Fruit fly (Drosophila melanogaster) whole organism, embryonic: ENCODE results near the gene CG5938.

Experiments used
- Bdp1 ChIP-seq: fragments of 200-800 bp; sonication (Bioruptor generic); optimal IDR thresholded peaks from 3 replicates; lab custom pipeline; 2016; ENCODE audit warnings: missing biosample characterization, missing genetic modification characterization
- C15 ChIP-seq: fragments of 200-800 bp; sonication (Bioruptor generic); IDR thresholded peaks from 3 replicates; pipeline ENCODE4 v1.3.6; 2022; ENCODE audit warnings: missing biosample characterization, missing genetic modification characterization
- CG10321 ChIP-seq: fragments of 200-800 bp; sonication (Bioruptor generic); IDR thresholded peaks from 2 replicates; pipeline ENCODE4 v1.3.6; 2022; ENCODE audit warnings: missing biosample characterization, missing genetic modification characterization
- CG10462 ChIP-seq: fragments of 200-800 bp; sonication (Bioruptor generic); optimal IDR thresholded peaks from 2 replicates; lab custom pipeline; 2016; ENCODE audit warnings: missing biosample characterization, missing genetic modification characterization
- CG10565 ChIP-seq: fragments of 200-800 bp; sonication (Bioruptor generic); optimal IDR thresholded peaks from 3 replicates; lab custom pipeline; 2016; ENCODE audit warnings: missing biosample characterization, mild to moderate bottlenecking, missing genetic modification characterization
- CG12744 ChIP-seq: fragments of 200-800 bp; sonication (Bioruptor generic); optimal IDR thresholded peaks from 2 replicates; lab custom pipeline; 2016; ENCODE audit warnings: missing biosample characterization, missing genetic modification characterization
- CG13894 ChIP-seq: fragments of 200-800 bp; sonication (Bioruptor generic); optimal IDR thresholded peaks from 3 replicates; lab custom pipeline; 2018; ENCODE audit warnings: missing biosample characterization, mild to moderate bottlenecking, missing genetic modification characterization, moderate library complexity
- CG14014 ChIP-seq: fragments of 200-800 bp; sonication (Bioruptor generic); IDR thresholded peaks from 2 replicates; pipeline ENCODE4 v1.3.6; 2022; ENCODE audit warnings: missing biosample characterization, missing genetic modification characterization
- CG17361 ChIP-seq: fragments of 200-800 bp; sonication (Bioruptor generic); IDR thresholded peaks from 3 replicates; pipeline ENCODE4 v1.3.6; 2022; ENCODE audit warnings: missing biosample characterization, missing genetic modification characterization
- CG17385 ChIP-seq: fragments of 200-800 bp; sonication (Bioruptor generic); optimal IDR thresholded peaks from 3 replicates; lab custom pipeline; 2018; ENCODE audit warnings: missing biosample characterization, mild to moderate bottlenecking, missing genetic modification characterization
- CG18599 ChIP-seq: fragments of 200-800 bp; sonication (Bioruptor generic); optimal IDR thresholded peaks from 3 replicates; lab custom pipeline; 2017; ENCODE audit warnings: missing biosample characterization, missing genetic modification characterization, mild to moderate bottlenecking, moderate library complexity, missing genetic modification reagents
- CG18619 ChIP-seq: fragments of 200-800 bp; sonication (Bioruptor generic); optimal IDR thresholded peaks from 3 replicates; lab custom pipeline; 2017; ENCODE audit warnings: missing biosample characterization, mild to moderate bottlenecking, missing genetic modification characterization
- CG2889 ChIP-seq: fragments of 200-800 bp; sonication (Bioruptor generic); IDR thresholded peaks from 3 replicates; pipeline ENCODE4 v1.3.6; 2022; ENCODE audit warnings: missing biosample characterization, missing genetic modification characterization
- CG30020 ChIP-seq: fragments of 200-800 bp; optimal IDR thresholded peaks from 2 replicates; lab custom pipeline; 2019; ENCODE audit warnings: missing biosample characterization, mild to moderate bottlenecking, missing genetic modification characterization, moderate library complexity
- CG30431 ChIP-seq: fragments of 200-800 bp; sonication (Bioruptor generic); optimal IDR thresholded peaks from 2 replicates; lab custom pipeline; 2017; ENCODE audit warnings: missing biosample characterization, missing genetic modification characterization
- CG3838 ChIP-seq: fragments of 200-800 bp; sonication (Bioruptor generic); optimal IDR thresholded peaks from 3 replicates; lab custom pipeline; 2016; ENCODE audit warnings: missing biosample characterization, missing genetic modification characterization
- CG5245 ChIP-seq: fragments of 200-800 bp; sonication (Bioruptor generic); optimal IDR thresholded peaks from 3 replicates; lab custom pipeline; 2016; ENCODE audit warnings: missing biosample characterization, missing genetic modification characterization
- CG8765 ChIP-seq: fragments of 200-800 bp; sonication (Bioruptor generic); IDR thresholded peaks from 2 replicates; pipeline ENCODE4 v1.3.6; 2022; ENCODE audit warnings: missing biosample characterization, missing genetic modification characterization
- CHES-1-like ChIP-seq: fragments of 200-800 bp; sonication (Bioruptor generic); optimal IDR thresholded peaks from 2 replicates; lab custom pipeline; 2016; ENCODE audit warnings: missing biosample characterization, missing genetic modification characterization
- CkIIα-i1 ChIP-seq: fragments of 200-800 bp; sonication (Bioruptor generic); IDR thresholded peaks from 2 replicates; pipeline ENCODE4 v1.3.6; 2022; ENCODE audit warnings: missing biosample characterization, missing genetic modification characterization
- D19A ChIP-seq: fragments of 200-800 bp; optimal IDR thresholded peaks from 3 replicates; lab custom pipeline; 2019; ENCODE audit warnings: missing biosample characterization, mild to moderate bottlenecking, missing genetic modification characterization, moderate library complexity
- ERR ChIP-seq: fragments of 200-800 bp; sonication (Bioruptor generic); optimal IDR thresholded peaks from 2 replicates; lab custom pipeline; 2016; ENCODE audit warnings: missing biosample characterization, missing genetic modification characterization
- Ets97D ChIP-seq: fragments of 200-800 bp; sonication (Bioruptor generic); optimal IDR thresholded peaks from 3 replicates; lab custom pipeline; 2016; ENCODE audit warnings: missing biosample characterization, missing genetic modification characterization
- H15 ChIP-seq: fragments of 200-800 bp; sonication (Bioruptor generic); IDR thresholded peaks from 3 replicates; pipeline ENCODE4 v1.3.6; 2022; ENCODE audit warnings: missing biosample characterization, missing genetic modification characterization
- H2.0 ChIP-seq: fragments of 200-800 bp; sonication (Bioruptor generic); IDR thresholded peaks from 2 replicates; pipeline ENCODE4 v1.3.6; 2022; ENCODE audit warnings: missing biosample characterization, missing genetic modification characterization
- HmgD ChIP-seq: fragments of 200-800 bp; sonication (Bioruptor generic); optimal IDR thresholded peaks from 3 replicates; lab custom pipeline; 2016; ENCODE audit warnings: missing biosample characterization, missing genetic modification characterization
- Mad ChIP-seq: fragments of 200-800 bp; sonication (Bioruptor generic); optimal IDR thresholded peaks from 2 replicates; lab custom pipeline; 2016; ENCODE audit warnings: missing biosample characterization, missing genetic modification characterization
- Mes4 ChIP-seq: fragments of 200-800 bp; sonication (Bioruptor generic); optimal IDR thresholded peaks from 2 replicates; lab custom pipeline; 2016; ENCODE audit warnings: missing biosample characterization, missing genetic modification characterization
- NC2α ChIP-seq: fragments of 200-800 bp; sonication (Bioruptor generic); optimal IDR thresholded peaks from 2 replicates; lab custom pipeline; 2016; ENCODE audit warnings: missing biosample characterization, missing genetic modification characterization
- Neu2 ChIP-seq: fragments of 200-800 bp; sonication (Bioruptor generic); optimal IDR thresholded peaks from 3 replicates; lab custom pipeline; 2016; ENCODE audit warnings: missing biosample characterization, missing genetic modification characterization, borderline replicate concordance
- Oli ChIP-seq: fragments of 200-800 bp; sonication (Bioruptor generic); optimal IDR thresholded peaks from 2 replicates; lab custom pipeline; 2018; ENCODE audit warnings: missing biosample characterization, mild to moderate bottlenecking, missing genetic modification characterization, moderate library complexity
- Rfx ChIP-seq: fragments of 200-800 bp; sonication (Bioruptor generic); IDR thresholded peaks from 2 replicates; pipeline ENCODE4 v1.3.6; 2022; ENCODE audit warnings: missing biosample characterization, missing genetic modification characterization
- TFAM ChIP-seq: fragments of 200-800 bp; sonication (Bioruptor generic); optimal IDR thresholded peaks from 2 replicates; lab custom pipeline; 2017; ENCODE audit warnings: missing biosample characterization, missing genetic modification characterization, inconsistent platforms
- btn ChIP-seq: fragments of 200-800 bp; sonication (Bioruptor generic); optimal IDR thresholded peaks from 2 replicates; lab custom pipeline; 2016; ENCODE audit warnings: missing biosample characterization, missing genetic modification characterization
- chn ChIP-seq: fragments of 200-800 bp; sonication (Bioruptor generic); optimal IDR thresholded peaks from 2 replicates; lab custom pipeline; 2016; ENCODE audit warnings: missing biosample characterization, missing genetic modification characterization
- crp ChIP-seq, 2 experiments: fragments of 200-800 bp; sonication (Bioruptor generic); optimal IDR thresholded peaks; 2 replicates in 1 of 2; 3 replicates in 1 of 2; lab custom pipeline; 2017; ENCODE audit warnings: missing biosample characterization in 2 of 2, missing genetic modification characterization in 2 of 2, mild to moderate bottlenecking in 1 of 2, moderate library complexity in 1 of 2
- emc ChIP-seq: fragments of 200-800 bp; sonication (Bioruptor generic); optimal IDR thresholded peaks from 2 replicates; lab custom pipeline; 2016; ENCODE audit warnings: missing biosample characterization, missing genetic modification characterization
- ems ChIP-seq: fragments of 200-800 bp; sonication (Bioruptor generic); optimal IDR thresholded peaks from 3 replicates; lab custom pipeline; 2016; ENCODE audit warnings: missing biosample characterization, missing genetic modification characterization
- fd64A ChIP-seq: fragments of 200-800 bp; sonication (Bioruptor generic); optimal IDR thresholded peaks from 3 replicates; lab custom pipeline; 2018; ENCODE audit warnings: missing biosample characterization, mild to moderate bottlenecking, missing genetic modification characterization
- insv ChIP-seq, 2 experiments: fragments of 200-800 bp; sonication (Bioruptor generic); optimal IDR thresholded peaks; 3 replicates each; lab custom pipeline; 2016 to 2018; ENCODE audit warnings: missing biosample characterization in 2 of 2, missing genetic modification characterization in 2 of 2
- kah ChIP-seq: fragments of 200-800 bp; sonication (Bioruptor generic); optimal IDR thresholded peaks from 2 replicates; lab custom pipeline; 2018; ENCODE audit warnings: missing biosample characterization, mild to moderate bottlenecking, missing genetic modification characterization
- mam ChIP-seq: fragments of 200-800 bp; sonication (Bioruptor generic); optimal IDR thresholded peaks from 3 replicates; lab custom pipeline; 2016; ENCODE audit warnings: missing biosample characterization, missing genetic modification characterization
- nerfin-1 ChIP-seq: fragments of 200-800 bp; sonication (Bioruptor generic); optimal IDR thresholded peaks from 3 replicates; lab custom pipeline; 2019; ENCODE audit warnings: missing biosample characterization, mild to moderate bottlenecking, missing genetic modification characterization, moderate library complexity
- run ChIP-seq: fragments of 200-800 bp; sonication (Bioruptor generic); optimal IDR thresholded peaks from 3 replicates; lab custom pipeline; 2018; ENCODE audit warnings: missing biosample characterization, mild to moderate bottlenecking, missing genetic modification characterization
- sc ChIP-seq, 3 experiments: fragments of >200 bp in 2 of 3; fragments of 200-800 bp in 1 of 3; sonication (Bioruptor generic) in 1 of 3; optimal IDR thresholded peaks; 2 replicates in 2 of 3; 3 replicates in 1 of 3; lab custom pipeline; 2017; ENCODE audit warnings: mild to moderate bottlenecking in 1 of 3, missing biosample characterization in 1 of 3, missing genetic modification characterization in 1 of 3, missing genetic modification reagents in 1 of 3
- sr ChIP-seq: fragments of 200-800 bp; sonication (Bioruptor generic); IDR thresholded peaks from 3 replicates; pipeline ENCODE4 v1.3.6; 2022; ENCODE audit warnings: missing biosample characterization, missing genetic modification characterization
- tio ChIP-seq: fragments of 200-800 bp; sonication (Bioruptor generic); optimal IDR thresholded peaks from 2 replicates; lab custom pipeline; 2017; ENCODE audit warnings: missing biosample characterization, missing genetic modification characterization, inconsistent platforms
- trh ChIP-seq: fragments of 200-800 bp; sonication (Bioruptor generic); optimal IDR thresholded peaks from 2 replicates; lab custom pipeline; 2016; ENCODE audit warnings: missing biosample characterization, missing genetic modification characterization
- unc-4 ChIP-seq: fragments of 200-800 bp; sonication (Bioruptor generic); IDR thresholded peaks from 2 replicates; pipeline ENCODE4 v1.3.6; 2022; ENCODE audit warnings: missing biosample characterization, missing genetic modification characterization; ENCODE audit not compliant: partially characterized antibody
- unpg ChIP-seq: fragments of 200-800 bp; sonication (Bioruptor generic); optimal IDR thresholded peaks from 3 replicates; lab custom pipeline; 2018; ENCODE audit warnings: missing biosample characterization, mild to moderate bottlenecking, missing genetic modification characterization, moderate library complexity
- zen2 ChIP-seq: fragments of 200-800 bp; sonication (Bioruptor generic); IDR thresholded peaks from 3 replicates; pipeline ENCODE4 v1.3.6; 2022; ENCODE audit warnings: missing biosample characterization, missing genetic modification characterization; ENCODE audit not compliant: partially characterized antibody

The CG5938 gene

DNA sequence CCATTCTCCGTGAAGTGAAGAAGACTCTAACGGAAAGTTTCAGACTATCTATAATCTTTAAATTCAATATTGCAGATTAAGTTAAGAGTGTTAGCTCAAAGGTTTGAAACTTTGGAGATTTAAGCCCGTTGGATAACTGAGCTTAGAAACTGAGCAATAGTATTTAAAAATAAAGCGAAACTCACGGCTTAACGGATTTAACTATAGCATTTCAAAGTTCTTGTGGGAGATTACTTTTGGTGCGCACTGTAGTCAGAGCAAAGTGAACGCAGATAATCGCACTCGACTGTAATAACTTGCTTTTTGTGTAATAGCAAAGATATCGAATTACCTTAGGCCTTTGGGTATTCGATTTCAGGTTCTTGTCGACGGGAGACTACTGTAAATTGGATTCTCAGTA, 7.7 kb downstream of the CG5938 start, which contains the start of gene mrt (continued):
- no peak for TF ChIP-seq sc (optimal IDR thresholded peaks at IDR 0.05; lab: Kevin White, UChicago)
- TF ChIP-seq sc (GFP tag; optimal IDR thresholded peaks at IDR 0.05; lab: Kevin White, UChicago), result no peak
- TF ChIP-seq CG14014 (GFP tag; lab: Robert Waterston, UW), result peak; percentile 50; the same call in 1 of the 2 replicates
- TF ChIP-seq trh, result no peak
- peak; percentile 21 for TF ChIP-seq CG5245
- TF ChIP-seq Rfx (GFP tag; lab: Robert Waterston, UW), result peak; percentile 72
- peak; percentile 55 for TF ChIP-seq CG18599 (GFP tag; lab: Kevin White, UChicago)
- no peak for TF ChIP-seq TFAM (GFP tag; lab: Kevin White, UChicago)
- peak; percentile 35 for TF ChIP-seq Oli
- no peak for TF ChIP-seq C15 (GFP tag; lab: Robert Waterston, UW)
- no peak for TF ChIP-seq emc (GFP tag; lab: Kevin White, UChicago)
- peak; percentile 41; the same call in 1 of the 3 replicates for TF ChIP-seq H15 (GFP tag; lab: Robert Waterston, UW)
- no peak for TF ChIP-seq insv (GFP tag; optimal IDR thresholded peaks at IDR 0.05; lab: Kevin White, UChicago)
- no peak for TF ChIP-seq CG10462
- TF ChIP-seq zen2 (GFP tag; lab: Robert Waterston, UW), result no peak
- TF ChIP-seq ERR, result peak; percentile 42
- no peak for TF ChIP-seq NC2α (GFP tag; lab: Kevin White, UChicago)
- TF ChIP-seq chn (GFP tag; lab: Kevin White, UChicago), result peak; percentile 25
- TF ChIP-seq btn (GFP tag; lab: Kevin White, UChicago), result peak; percentile 32
- peak; percentile 61 for TF ChIP-seq ems (GFP tag; lab: Kevin White, UChicago)
- no peak for TF ChIP-seq kah (GFP tag; lab: Kevin White, UChicago)
- no peak for TF ChIP-seq CkIIα-i1
- TF ChIP-seq CG10321, result no peak
- TF ChIP-seq CG30020 (tag; lab: Kevin White, UChicago), result peak; percentile 3
- peak; percentile 30 for TF ChIP-seq D19A (tag; lab: Kevin White, UChicago)
- TF ChIP-seq Mes4, result no peak
- no peak for TF ChIP-seq fd64A (GFP tag; lab: Kevin White, UChicago)
- peak; percentile 11 for TF ChIP-seq CG30431
- TF ChIP-seq H2.0, result no peak
- peak; percentile 27 for TF ChIP-seq CG12744
- no peak for TF ChIP-seq Neu2 (GFP tag; lab: Kevin White, UChicago)
- peak; percentile 61 for TF ChIP-seq CG18619
- no peak for TF ChIP-seq CG13894 (tag; lab: Kevin White, UChicago)
- TF ChIP-seq CG10565 (GFP tag; lab: Kevin White, UChicago), result no peak
- TF ChIP-seq nerfin-1 (tag; lab: Kevin White, UChicago), result no peak
- TF ChIP-seq sr, result no peak
- peak; percentile 62 for TF ChIP-seq CHES-1-like
- no peak for TF ChIP-seq Ets97D (GFP tag; lab: Kevin White, UChicago)
- peak; percentile 66 for TF ChIP-seq mam (GFP tag; lab: Kevin White, UChicago)
- peak; percentile 49; the same call in 2 of the 3 replicates for TF ChIP-seq CG17361 (GFP tag; lab: Robert Waterston, UW)
- TF ChIP-seq Mad, result no peak
- TF ChIP-seq unc-4, result no peak
- TF ChIP-seq CG2889 (GFP tag; lab: Robert Waterston, UW), result 0 out of 3 replicates have a peak, but pooled peaks have one; percentile 45
- peak; percentile 31 for TF ChIP-seq tio (GFP tag; lab: Kevin White, UChicago)
- TF ChIP-seq CG8765 (GFP tag; lab: Robert Waterston, UW), result no peak
- TF ChIP-seq CG17385 (GFP tag; lab: Kevin White, UChicago), result peak; percentile 60
- TF ChIP-seq HmgD (GFP tag; lab: Kevin White, UChicago), result no peak
- peak; percentile 19 for TF ChIP-seq Bdp1
- no peak for TF ChIP-seq run (tag; lab: Kevin White, UChicago)
- no peak for TF ChIP-seq CG3838 (GFP tag; lab: Kevin White, UChicago)
- no peak for TF ChIP-seq crp (GFP tag; optimal IDR thresholded peaks at IDR 0.05; lab: Kevin White, UChicago)
- peak; percentile 56 for TF ChIP-seq unpg (GFP tag; lab: Kevin White, UChicago)
